Worm (Caenorhabditis elegans) whole organism, young adult: Measurements from ENCODE around the gene C04G2.10.

Source experiments
- F52B5.7 ChIP-seq: sonication (generic microtip); optimal IDR thresholded peaks from 2 replicates; lab custom pipeline; 2016; ENCODE audit warnings: mild to moderate bottlenecking, missing genetic modification characterization, missing compliant biosample characterization
- K12H6.12 ChIP-seq: fragments of 200-800 bp; sonication (Bioruptor generic); optimal IDR thresholded peaks from 2 replicates; lab custom pipeline; 2018; ENCODE audit warnings: mild to moderate bottlenecking, missing genetic modification characterization, missing compliant biosample characterization
- Y56A3A.18 ChIP-seq: fragments of 200-800 bp; sonication (Bioruptor generic); IDR thresholded peaks from 2 replicates; pipeline ENCODE4 v1.3.6; 2022; ENCODE audit warnings: missing genetic modification reagents, missing genetic modification characterization, missing compliant biosample characterization
- aptf-2 ChIP-seq: fragments of 200-800 bp; sonication (Bioruptor generic); conservative IDR thresholded peaks from 2 replicates; pipeline ENCODE4 v1.3.6; 2022; ENCODE audit warnings: missing genetic modification reagents, missing genetic modification characterization, missing compliant biosample characterization
- attf-6 ChIP-seq: fragments of 200-800 bp; sonication (Bioruptor generic); IDR thresholded peaks from 2 replicates; pipeline ENCODE4 v1.3.6; 2022; ENCODE audit warnings: missing genetic modification reagents, missing genetic modification characterization, missing compliant biosample characterization
- egl-18 ChIP-seq: fragments of 200-800 bp; sonication (Bioruptor generic); IDR thresholded peaks from 2 replicates; pipeline ENCODE4 v1.3.6; 2022; ENCODE audit warnings: missing genetic modification reagents, missing genetic modification characterization, missing compliant biosample characterization
- gei-17 ChIP-seq: fragments of 200-800 bp; sonication (Bioruptor generic); optimal IDR thresholded peaks from 2 replicates; lab custom pipeline; 2018; ENCODE audit warnings: mild to moderate bottlenecking, missing genetic modification characterization, missing compliant biosample characterization
- hmg-20 ChIP-seq: fragments of 200-800 bp; sonication (Bioruptor generic); IDR thresholded peaks from 2 replicates; pipeline ENCODE4 v1.3.6; 2022; ENCODE audit warnings: missing genetic modification reagents, missing genetic modification characterization, missing compliant biosample characterization
- mxl-1 ChIP-seq: sonication (generic microtip); optimal IDR thresholded peaks from 2 replicates; lab custom pipeline; 2016; ENCODE audit warnings: missing genetic modification characterization, missing compliant biosample characterization
- nhr-90 ChIP-seq: sonication (generic microtip); optimal IDR thresholded peaks from 2 replicates; lab custom pipeline; 2016; ENCODE audit warnings: missing genotype, mild to moderate bottlenecking, missing genetic modification characterization, missing compliant biosample characterization
- tbx-9 ChIP-seq: sonication (generic microtip); optimal IDR thresholded peaks from 2 replicates; lab custom pipeline; 2016; ENCODE audit warnings: borderline replicate concordance, missing genetic modification characterization, inconsistent platforms, missing compliant biosample characterization
- unc-62 ChIP-seq: fragments of 150-350 bp; optimal IDR thresholded peaks from 2 replicates; lab custom pipeline; 2014; ENCODE audit warnings: missing biosample characterization, missing genetic modification reagents, missing genetic modification characterization

ce11 chrIV:10112570-10112969 lies 2.7 kb upstream of the C04G2.10 start, which contains the start of gene nsph-3.2:
- no peak for TF ChIP-seq aptf-2 (GFP tag; lab: Robert Waterston, UW)
- no peak for TF ChIP-seq unc-62 (GFP tag; lab: Kevin White, UChicago)
- TF ChIP-seq nhr-90 (tag; lab: Kevin White, UChicago) = no peak
- TF ChIP-seq Y56A3A.18 (GFP tag; lab: Robert Waterston, UW) = no peak
- TF ChIP-seq tbx-9 (tag; lab: Kevin White, UChicago) = no peak
- no peak for TF ChIP-seq egl-18 (GFP tag; lab: Robert Waterston, UW)
- TF ChIP-seq K12H6.12 (tag; lab: Kevin White, UChicago) = no peak
- TF ChIP-seq mxl-1 (tag; lab: Kevin White, UChicago) = no peak
- TF ChIP-seq attf-6 = no peak
- no peak for TF ChIP-seq F52B5.7 (tag; lab: Kevin White, UChicago)
- TF ChIP-seq gei-17 (GFP tag; lab: Kevin White, UChicago) = no peak
- TF ChIP-seq hmg-20 = no peak
